Fruit fly (Drosophila melanogaster): ENCODE measurements around the gene Nrt.

Nrt gene

dm6 chr3L:16782218-16782763 lies 16.4 kb downstream of the Nrt start (continued):
- peak; percentile 78 for TF ChIP-seq HHEX (GFP tag; optimal IDR thresholded peaks at IDR 0.05)
- TF ChIP-seq ERR (GFP tag; optimal IDR thresholded peaks at IDR 0.05) = peak; percentile 65
- TF ChIP-seq Hr51 (GFP tag; optimal IDR thresholded peaks at IDR 0.05) = peak in 1 of 2 experiments; percentile 10
- no peak for TF ChIP-seq Kr (GFP tag; optimal IDR thresholded peaks at IDR 0.05)
- TF ChIP-seq CG32532 (GFP tag; IDR thresholded peaks at IDR 0.05) = peak; percentile 64; the same call in 1 of the 2 replicates
- peak; percentile 81 for TF ChIP-seq Oli (tag; optimal IDR thresholded peaks at IDR 0.05)
- peak; percentile 65 for TF ChIP-seq ap (GFP tag; IDR thresholded peaks at IDR 0.05)
- no peak for TF ChIP-seq CG11560 (tag; IDR thresholded peaks at IDR 0.05)
- no peak for TF ChIP-seq CG17568 (GFP tag; optimal IDR thresholded peaks at IDR 0.05)
- no peak for TF ChIP-seq zf30C (GFP tag; optimal IDR thresholded peaks at IDR 0.05)
- TF ChIP-seq CG15073 (GFP tag; optimal IDR thresholded peaks at IDR 0.05) = no peak
- TF ChIP-seq CG13775 (GFP tag; optimal IDR thresholded peaks at IDR 0.05) = peak; percentile 57
- no peak for TF ChIP-seq dm (GFP tag; optimal IDR thresholded peaks at IDR 0.05)
- peak; percentile 79 for TF ChIP-seq CG4424 (GFP tag; optimal IDR thresholded peaks at IDR 0.05)
- TF ChIP-seq hth (optimal IDR thresholded peaks at IDR 0.05) = no peak
- TF ChIP-seq E2f1 (GFP tag; IDR thresholded peaks at IDR 0.05) = peak; percentile 59; the same call in 1 of the 2 replicates
- peak; percentile 82 for TF ChIP-seq row (GFP tag; IDR thresholded peaks at IDR 0.05)
- peak; percentile 48 for TF ChIP-seq CG10654 (GFP tag; optimal IDR thresholded peaks at IDR 0.05)
- TF ChIP-seq ssp (GFP tag; IDR thresholded peaks at IDR 0.05) = peak; percentile 50
- peak; percentile 30 for TF ChIP-seq fd64A (GFP tag; optimal IDR thresholded peaks at IDR 0.05)
- TF ChIP-seq Doc3 (GFP tag; IDR thresholded peaks at IDR 0.05; ENCODE audit: partially characterized antibody) = no peak
- TF ChIP-seq CrebB (tag; optimal IDR thresholded peaks at IDR 0.05) = peak; percentile 36
- no peak for TF ChIP-seq HmgD (GFP tag; optimal IDR thresholded peaks at IDR 0.05)
- no peak for TF ChIP-seq Dll (GFP tag; IDR thresholded peaks at IDR 0.05; ENCODE audit: partially characterized antibody)
- TF ChIP-seq CG2889 (GFP tag; IDR thresholded peaks at IDR 0.05) = 0 out of 3 replicates have a peak, but pooled peaks have one; percentile 20
- no peak for TF ChIP-seq Dad (GFP tag; optimal IDR thresholded peaks at IDR 0.05)
- no peak for TF ChIP-seq yki (optimal IDR thresholded peaks at IDR 0.05)
- peak; percentile 59 for TF ChIP-seq CG14710 (tag; optimal IDR thresholded peaks at IDR 0.05)
- peak; percentile 83 for TF ChIP-seq bab2 (GFP tag; optimal IDR thresholded peaks at IDR 0.05)
- TF ChIP-seq CG18011 (GFP tag; optimal IDR thresholded peaks at IDR 0.05) = no peak
- TF ChIP-seq emc (GFP tag; optimal IDR thresholded peaks at IDR 0.05) = no peak
- TF ChIP-seq Atf3 (GFP tag; optimal IDR thresholded peaks at IDR 0.05) = peak; percentile 25
- no peak; the same call in 1 of the 2 replicates for TF ChIP-seq CG31441 (GFP tag; IDR thresholded peaks at IDR 0.05)
- peak; percentile 18 for TF ChIP-seq CG33213 (GFP tag; optimal IDR thresholded peaks at IDR 0.05)
- no peak for TF ChIP-seq Oaz (GFP tag; IDR thresholded peaks at IDR 0.05)
- peak; percentile 70 for TF ChIP-seq grau (tag; optimal IDR thresholded peaks at IDR 0.05)
- TF ChIP-seq CG10209 (GFP tag; optimal IDR thresholded peaks at IDR 0.05) = peak; percentile 73
- peak; percentile 66 to 69 for TF ChIP-seq dpn (GFP tag; optimal IDR thresholded peaks at IDR 0.05)
- peak; percentile 74 for TF ChIP-seq CG1529 (GFP tag; optimal IDR thresholded peaks at IDR 0.05)
- no peak for TF ChIP-seq sc (optimal IDR thresholded peaks at IDR 0.05)
- peak; percentile 45 for TF ChIP-seq sc (GFP tag; optimal IDR thresholded peaks at IDR 0.05)
- no peak for TF ChIP-seq Asciz (GFP tag; optimal IDR thresholded peaks at IDR 0.05)
- TF ChIP-seq CG10366 (GFP tag; IDR thresholded peaks at IDR 0.05) = peak; percentile 74
- TF ChIP-seq ci (GFP tag; IDR thresholded peaks at IDR 0.05) = peak; percentile 87
- 0 out of 2 replicates have a peak, but pooled peaks have one; percentile 16 for TF ChIP-seq Adf1 (GFP tag; IDR thresholded peaks at IDR 0.05)
- TF ChIP-seq Meics (GFP tag; optimal IDR thresholded peaks at IDR 0.05) = no peak
- no peak for TF ChIP-seq dmrt99B (tag; optimal IDR thresholded peaks at IDR 0.05)
- TF ChIP-seq CG3726 (GFP tag; IDR thresholded peaks at IDR 0.05) = no peak
- TF ChIP-seq luna (GFP tag; optimal IDR thresholded peaks at IDR 0.05) = no peak
- no peak for TF ChIP-seq bowl (GFP tag; IDR thresholded peaks at IDR 0.05)
- TF ChIP-seq HLH54F (GFP tag; optimal IDR thresholded peaks at IDR 0.05) = peak; percentile 46
- no peak for TF ChIP-seq CG2129 (GFP tag; IDR thresholded peaks at IDR 0.05; ENCODE audit: partially characterized antibody)

Data from whole organism, embryonic.